Worm (Caenorhabditis elegans) whole organism, early embryonic: ENCODE measurements around the gene hsd-3.

ENCODE experiments used
- flt-1 ChIP-seq: fragments of 200-800 bp; sonication (Bioruptor generic); IDR thresholded peaks from 2 replicates; pipeline ENCODE4 v1.3.6; 2022; ENCODE audit warnings: missing genetic modification characterization, missing compliant biosample characterization
- hmbx-1 ChIP-seq: sonication (generic microtip); optimal IDR thresholded peaks from 2 replicates; lab custom pipeline; 2016; ENCODE audit warnings: mild to moderate bottlenecking, missing genetic modification characterization, missing compliant biosample characterization
- scrt-1 ChIP-seq: fragments of 200-800 bp; sonication (Bioruptor generic); IDR thresholded peaks from 2 replicates; pipeline ENCODE4 v1.3.6; 2022; ENCODE audit warnings: missing genetic modification characterization, missing compliant biosample characterization

ce11 chrX:4981059-4981458 is 28.0 kb upstream of the hsd-3 start:
- no peak for TF ChIP-seq hmbx-1 (tag; lab: Kevin White, UChicago)
- no peak for TF ChIP-seq scrt-1 (GFP tag; lab: Robert Waterston, UW)
- TF ChIP-seq flt-1 (GFP tag; lab: Robert Waterston, UW), result no peak
